Worm (Caenorhabditis elegans) whole organism, L4 larva: ENCODE measurements around the gene cpsf-1.
A peak's percentile ranks its signal among the peaks of the same experiment; 100 is the strongest.
"Not testable (repeated sequence)": the region's sequence is repeated elsewhere in the genome, so short reads cannot be mapped to it uniquely, and the experiment has no call there.

Experiments used
- F10B5.3 ChIP-seq: sonication (generic microtip); optimal IDR thresholded peaks from 2 replicates; lab custom pipeline; 2016; ENCODE audit warnings: mild to moderate bottlenecking, missing genetic modification characterization, missing compliant biosample characterization
- F37D6.2 ChIP-seq: sonication (generic microtip); optimal IDR thresholded peaks from 2 replicates; lab custom pipeline; 2016; ENCODE audit warnings: mild to moderate bottlenecking, missing genetic modification characterization, missing compliant biosample characterization
- F49E8.2 ChIP-seq: sonication (generic microtip); optimal IDR thresholded peaks from 2 replicates; lab custom pipeline; 2016; ENCODE audit warnings: missing compliant biosample characterization, mild to moderate bottlenecking, missing genetic modification characterization, borderline replicate concordance
- aha-1 ChIP-seq: fragments of 150-350 bp; peaks from one replicate; lab custom pipeline; 2014; ENCODE audit warnings: missing biosample characterization, missing genetic modification characterization
- ama-1 ChIP-seq: fragments of 150-350 bp; optimal IDR thresholded peaks from 2 replicates; lab custom pipeline; 2014; ENCODE audit warnings: inconsistent platforms, mixed read lengths
- arid-1 ChIP-seq: fragments of 200-800 bp; sonication (Bioruptor generic); conservative IDR thresholded peaks from 2 replicates; pipeline ENCODE4 v1.3.6; 2022; ENCODE audit warnings: missing genetic modification reagents, missing genetic modification characterization, missing compliant biosample characterization
- attf-4 ChIP-seq: sonication (generic microtip); optimal IDR thresholded peaks from 3 replicates; lab custom pipeline; 2017; ENCODE audit warnings: missing biosample characterization, missing genetic modification characterization
- ceh-20 ChIP-seq: fragments of 200-800 bp; sonication (Bioruptor generic); IDR thresholded peaks from 2 replicates; pipeline ENCODE4 v1.3.6; 2022; ENCODE audit warnings: missing genetic modification reagents, missing genetic modification characterization, missing compliant biosample characterization
- ceh-28 ChIP-seq: fragments of 150-350 bp; optimal IDR thresholded peaks from 2 replicates; lab custom pipeline; 2014; ENCODE audit warnings: missing biosample characterization, missing genetic modification reagents, missing genetic modification characterization
- ceh-32 ChIP-seq: sonication (generic microtip); optimal IDR thresholded peaks from 2 replicates; lab custom pipeline; 2016; ENCODE audit warnings: mild to moderate bottlenecking, missing genetic modification characterization, missing compliant biosample characterization; ENCODE audit not compliant: poor library complexity
- ceh-62 ChIP-seq: sonication (generic microtip); optimal IDR thresholded peaks from 2 replicates; lab custom pipeline; 2017; ENCODE audit warnings: missing biosample characterization, missing genetic modification characterization
- ceh-82 ChIP-seq: sonication (generic microtip); optimal IDR thresholded peaks from 2 replicates; lab custom pipeline; 2017; ENCODE audit warnings: missing biosample characterization, missing genetic modification characterization
- ces-1 ChIP-seq: fragments of 150-350 bp; sonication (generic microtip); optimal IDR thresholded peaks from 4 replicates; lab custom pipeline; 2014; ENCODE audit warnings: missing biosample characterization, missing genetic modification reagents, missing genetic modification characterization
- cey-2 ChIP-seq: sonication (generic microtip); optimal IDR thresholded peaks from 3 replicates; lab custom pipeline; 2017; ENCODE audit warnings: missing genetic modification characterization, mild to moderate bottlenecking, missing compliant biosample characterization, antibody characterized with exemption, borderline replicate concordance; ENCODE audit not compliant: insufficient read depth
- ctbp-1 ChIP-seq: fragments of 200-800 bp; sonication (Bioruptor generic); IDR thresholded peaks from 2 replicates; pipeline ENCODE4 v1.3.6; 2022; ENCODE audit warnings: missing genetic modification reagents, missing genetic modification characterization, missing compliant biosample characterization
- daf-12 ChIP-seq: fragments of 150-350 bp; optimal IDR thresholded peaks from 2 replicates; lab custom pipeline; 2014; ENCODE audit warnings: missing biosample characterization, missing genetic modification reagents, missing genetic modification characterization
- daf-8 ChIP-seq: fragments of 200-800 bp; sonication (Bioruptor generic); IDR thresholded peaks from 2 replicates; pipeline ENCODE4 v1.3.6; 2022; ENCODE audit warnings: missing genetic modification characterization, missing compliant biosample characterization
- dmd-6 ChIP-seq: fragments of 200-800 bp; sonication (Bioruptor generic); IDR thresholded peaks from 2 replicates; pipeline ENCODE4 v1.3.6; 2022; ENCODE audit warnings: missing genetic modification reagents, missing genetic modification characterization, missing compliant biosample characterization
- dve-1 ChIP-seq: sonication (generic microtip); optimal IDR thresholded peaks from 2 replicates; lab custom pipeline; 2017; ENCODE audit warnings: antibody characterized with exemption, mild to moderate bottlenecking, missing genetic modification characterization, missing compliant biosample characterization; ENCODE audit not compliant: insufficient read depth
- fkh-10 ChIP-seq: fragments of 150-350 bp; optimal IDR thresholded peaks from 2 replicates; lab custom pipeline; 2014; ENCODE audit warnings: missing biosample characterization, missing genetic modification reagents, missing genetic modification characterization
- fos-1 ChIP-seq: fragments of 150-350 bp; optimal IDR thresholded peaks from 2 replicates; lab custom pipeline; 2014; ENCODE audit warnings: missing biosample characterization, missing genetic modification characterization
- hlh-11 ChIP-seq: fragments of 200-800 bp; sonication (Bioruptor generic); optimal IDR thresholded peaks from 2 replicates; lab custom pipeline; 2018; ENCODE audit warnings: mild to moderate bottlenecking, missing genetic modification characterization, missing compliant biosample characterization
- hlh-30 ChIP-seq: sonication (generic microtip); optimal IDR thresholded peaks from 2 replicates; lab custom pipeline; 2017; ENCODE audit warnings: antibody characterized with exemption, mild to moderate bottlenecking, missing genetic modification characterization, missing compliant biosample characterization; ENCODE audit not compliant: insufficient read depth
- hmg-1.1 ChIP-seq: fragments of 200-800 bp; sonication (Bioruptor generic); IDR thresholded peaks from 2 replicates; pipeline ENCODE4 v1.3.6; 2022; ENCODE audit warnings: missing genetic modification reagents, missing genetic modification characterization, missing compliant biosample characterization
- lsy-2 ChIP-seq, 2 experiments: fragments of 150-350 bp in 1 of 2; sonication (generic microtip) in 1 of 2; optimal IDR thresholded peaks; 2 replicates each; lab custom pipeline; 2014 to 2017; ENCODE audit warnings: missing biosample characterization in 2 of 2, missing genetic modification characterization in 2 of 2
- mdl-1 ChIP-seq, 2 experiments: fragments of 150-350 bp in 1 of 2; sonication (generic microtip) in 1 of 2; optimal IDR thresholded peaks; 2 replicates each; lab custom pipeline; 2014 to 2017; ENCODE audit warnings: missing biosample characterization in 2 of 2, missing genetic modification characterization in 2 of 2
- mdt-29 ChIP-seq: fragments of 200-800 bp; sonication (Bioruptor generic); IDR thresholded peaks from 2 replicates; pipeline ENCODE4 v1.3.6; 2022; ENCODE audit warnings: missing genetic modification reagents, missing genetic modification characterization, missing compliant biosample characterization
- mep-1 ChIP-seq: fragments of 150-350 bp; sonication (generic microtip); optimal IDR thresholded peaks from 3 replicates; lab custom pipeline; 2014; ENCODE audit warnings: missing biosample characterization, missing genetic modification characterization
- mes-2 ChIP-seq: sonication (generic microtip); optimal IDR thresholded peaks from 2 replicates; lab custom pipeline; 2016; ENCODE audit warnings: missing genotype, mild to moderate bottlenecking, missing genetic modification characterization, missing compliant biosample characterization; ENCODE audit not compliant: poor library complexity, severe bottlenecking
- mxl-3 ChIP-seq: fragments of 200-800 bp; sonication (Bioruptor generic); optimal IDR thresholded peaks from 2 replicates; lab custom pipeline; 2018; ENCODE audit warnings: mild to moderate bottlenecking, missing genetic modification characterization, missing compliant biosample characterization
- nhr-10 ChIP-seq: fragments of 150-350 bp; optimal IDR thresholded peaks from 2 replicates; lab custom pipeline; 2014; ENCODE audit warnings: missing biosample characterization, missing genetic modification characterization
- nhr-11 ChIP-seq: fragments of 150-350 bp; optimal IDR thresholded peaks from 2 replicates; lab custom pipeline; 2014; ENCODE audit warnings: missing biosample characterization, missing genetic modification characterization
- nhr-48 ChIP-seq: sonication (generic microtip); optimal IDR thresholded peaks from 2 replicates; lab custom pipeline; 2016; ENCODE audit warnings: mild to moderate bottlenecking, missing genetic modification characterization, missing compliant biosample characterization
- nhr-77 ChIP-seq: fragments of 150-350 bp; optimal IDR thresholded peaks from 2 replicates; lab custom pipeline; 2014; ENCODE audit warnings: missing biosample characterization, missing genetic modification characterization
- pha-4 ChIP-seq, 2 experiments: fragments of 150-350 bp in 1 of 2; fragments of 200-800 bp in 1 of 2; sonication (Bioruptor generic) in 1 of 2; IDR thresholded peaks in 1 of 2; optimal IDR thresholded peaks in 1 of 2; 2 replicates each; pipeline versions ENCODE4 v1.3.6 to Lab custom; 2014 to 2022; ENCODE audit warnings: missing genetic modification characterization in 2 of 2, missing genetic modification reagents in 2 of 2, missing biosample characterization in 1 of 2, missing compliant biosample characterization in 1 of 2
- rbr-2 ChIP-seq: sonication (generic microtip); optimal IDR thresholded peaks from 2 replicates; lab custom pipeline; 2016; ENCODE audit warnings: missing genotype, missing genetic modification characterization, missing compliant biosample characterization
- set-16 ChIP-seq: fragments of 200-800 bp; sonication (Bioruptor generic); IDR thresholded peaks from 2 replicates; pipeline ENCODE4 v1.3.6; 2022; ENCODE audit warnings: missing genetic modification reagents, missing genetic modification characterization, missing compliant biosample characterization
- unc-130 ChIP-seq: sonication (generic microtip); optimal IDR thresholded peaks from 2 replicates; lab custom pipeline; 2016; ENCODE audit warnings: missing genetic modification reagents, missing genetic modification characterization, missing compliant biosample characterization
- vab-7 ChIP-seq: fragments of 200-800 bp; sonication (Bioruptor generic); IDR thresholded peaks from 2 replicates; pipeline ENCODE4 v1.3.6; 2022; ENCODE audit warnings: missing genetic modification reagents, missing genetic modification characterization, missing compliant biosample characterization
- zfp-2 ChIP-seq: sonication (generic microtip); optimal IDR thresholded peaks from 2 replicates; lab custom pipeline; 2016; ENCODE audit warnings: mild to moderate bottlenecking, missing genetic modification characterization, missing compliant biosample characterization
- zip-11 ChIP-seq: fragments of 200-800 bp; sonication (Bioruptor generic); IDR thresholded peaks from 2 replicates; pipeline ENCODE4 v1.3.6; 2022; ENCODE audit warnings: missing genetic modification characterization, missing compliant biosample characterization

Gene cpsf-1

DNA sequence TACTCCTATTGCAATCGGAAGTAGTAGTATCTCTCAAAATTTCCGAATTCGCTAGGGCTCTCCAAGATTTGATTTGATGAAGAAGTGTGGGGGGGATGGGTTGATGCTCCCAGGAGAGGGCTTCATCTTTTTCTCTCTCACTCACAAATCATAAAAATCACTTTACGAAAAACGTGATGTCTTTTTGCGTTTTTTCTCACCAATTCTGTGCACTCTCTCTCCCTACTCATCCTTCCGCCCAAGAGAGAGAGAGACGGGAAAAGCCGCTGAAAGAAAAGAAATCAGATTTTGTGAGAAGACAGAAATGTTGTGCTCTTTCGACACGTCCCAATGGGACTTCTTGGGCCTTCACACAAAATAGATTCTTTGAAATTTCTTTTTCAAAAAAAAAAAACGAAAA, 20.8 kb upstream of the cpsf-1 start:
- TF ChIP-seq ceh-20 (GFP tag; lab: Robert Waterston, UW), result peak; percentile 44; the same call in 1 of the 2 replicates
- TF ChIP-seq hmg-1.1 (GFP tag; lab: Robert Waterston, UW), result 0 out of 2 replicates have a peak, but pooled peaks have one; percentile 39
- peak; percentile 14 for TF ChIP-seq hlh-11
- TF ChIP-seq aha-1 (tag; lab: Kevin White, UChicago), result peak; percentile 21
- peak; percentile 23 for TF ChIP-seq mep-1 (tag; lab: Kevin White, UChicago)
- TF ChIP-seq lsy-2 (tag; optimal IDR thresholded peaks at IDR 0.05; lab: Kevin White, UChicago), result peak in 1 of 2 experiments; percentile 41
- no peak for TF ChIP-seq ama-1 (lab: Kevin White, UChicago)
- TF ChIP-seq ces-1, result peak; percentile 65
- TF ChIP-seq fkh-10, result peak; percentile 55
- peak; percentile 72 for TF ChIP-seq ctbp-1 (GFP tag; lab: Robert Waterston, UW)
- TF ChIP-seq hlh-30, result peak; percentile 8
- TF ChIP-seq nhr-11 (tag; lab: Kevin White, UChicago), result peak; percentile 1
- TF ChIP-seq pha-4 (GFP tag; IDR thresholded peaks at IDR 0.05; lab: Robert Waterston, UW), result no peak
- no peak for TF ChIP-seq pha-4 (tag; optimal IDR thresholded peaks at IDR 0.05; lab: Kevin White, UChicago)
- no peak for TF ChIP-seq ceh-32 (tag; lab: Kevin White, UChicago)
- peak in 1 of 2 experiments; percentile 11 for TF ChIP-seq mdl-1 (tag; optimal IDR thresholded peaks at IDR 0.05; lab: Kevin White, UChicago)
- TF ChIP-seq dmd-6 (GFP tag; lab: Robert Waterston, UW), result peak; percentile 26; the same call in 1 of the 2 replicates

DNA sequence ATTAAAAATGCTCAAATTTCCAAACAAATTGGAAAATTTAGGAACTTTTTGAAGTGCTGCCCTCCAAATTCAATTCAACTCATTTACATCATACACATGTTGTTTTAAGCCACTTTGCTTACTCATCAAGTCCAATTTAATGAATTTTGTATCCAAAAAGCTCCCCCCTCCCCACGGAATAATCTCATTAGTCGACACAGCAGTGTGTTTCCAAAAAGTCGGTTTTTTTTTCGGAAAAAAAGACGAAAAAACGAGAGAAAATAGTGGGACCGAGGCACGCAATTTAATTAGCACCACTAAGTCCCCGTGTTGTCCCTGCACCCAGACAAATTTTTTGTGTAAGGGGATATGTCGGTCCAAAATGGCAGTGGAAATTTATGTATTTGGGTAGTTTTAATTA, 19.5 kb upstream of the cpsf-1 start:
- TF ChIP-seq set-16, result no peak
- 0 out of 2 replicates have a peak, but pooled peaks have one; percentile 30 for TF ChIP-seq ctbp-1 (GFP tag; lab: Robert Waterston, UW)
- peak; percentile 1 for TF ChIP-seq aha-1 (tag; lab: Kevin White, UChicago)
- TF ChIP-seq dve-1 (tag; lab: Kevin White, UChicago), result no peak
- no peak for TF ChIP-seq F37D6.2 (tag; lab: Kevin White, UChicago)
- TF ChIP-seq zip-11, result no peak
- no peak for TF ChIP-seq unc-130 (GFP tag; lab: Kevin White, UChicago)
- 0 out of 2 replicates have a peak, but pooled peaks have one; percentile 9 for TF ChIP-seq hmg-1.1 (GFP tag; lab: Robert Waterston, UW)
- TF ChIP-seq ceh-62 (tag; lab: Kevin White, UChicago), result no peak
- TF ChIP-seq ces-1, result peak; percentile 86
- peak in 1 of 2 experiments; percentile 12 for TF ChIP-seq lsy-2 (tag; optimal IDR thresholded peaks at IDR 0.05; lab: Kevin White, UChicago)
- TF ChIP-seq rbr-2, result peak; percentile 20
- TF ChIP-seq cey-2 (tag; lab: Kevin White, UChicago), result no peak

DNA sequence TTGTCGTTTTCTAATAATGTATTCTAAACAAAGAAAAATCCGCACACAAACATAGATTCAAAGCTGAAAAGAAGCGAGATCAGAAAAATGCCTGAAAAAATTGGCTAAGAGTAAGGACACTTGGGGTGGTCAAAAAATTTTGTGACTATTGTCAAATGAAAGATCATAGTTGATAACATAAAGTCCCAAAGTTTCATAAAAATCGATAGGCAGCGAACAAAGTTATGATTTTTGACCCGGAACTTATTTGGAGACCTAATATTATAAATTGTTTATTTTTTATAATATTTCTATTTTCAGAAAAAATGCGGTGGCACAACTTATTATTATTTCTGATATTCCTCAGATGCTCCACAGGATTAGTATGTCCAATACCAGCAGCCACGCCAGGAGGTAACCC, 18.4 kb upstream of the cpsf-1 start, which contains the start of gene R05C11.4:
Gene R05C11.4 (plus strand): TSS at position 301 of the 400 bp plus-strand sequence.
- TF ChIP-seq ceh-28; zfp-2 (tag; lab: Kevin White, UChicago); ceh-82: not testable (repeated sequence)

DNA sequence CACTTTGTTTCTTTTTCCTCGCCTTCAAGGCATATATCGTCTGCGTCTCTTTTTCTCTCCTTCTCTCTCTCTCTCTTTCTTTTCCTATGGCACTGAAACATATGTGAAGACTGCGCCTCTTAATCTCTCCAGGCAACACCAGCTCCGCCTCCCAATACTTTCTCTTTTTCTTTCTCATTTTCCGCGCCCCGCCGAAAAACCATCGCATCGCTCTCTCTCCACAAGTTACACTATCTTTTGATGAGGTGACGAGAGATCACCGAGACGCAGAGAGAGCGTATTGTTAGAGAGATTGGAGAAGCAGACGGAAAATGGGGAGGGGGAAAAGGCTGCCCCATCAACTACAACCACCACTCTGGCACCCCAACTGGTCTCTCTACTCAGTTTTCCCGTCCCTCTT, 16.0 kb upstream of the cpsf-1 start:
- no peak for TF ChIP-seq nhr-10 (tag; lab: Kevin White, UChicago)
- 0 out of 2 replicates have a peak, but pooled peaks have one; percentile 41 for TF ChIP-seq arid-1 (GFP tag; lab: Robert Waterston, UW)
- peak; percentile 38 for TF ChIP-seq ceh-32 (tag; lab: Kevin White, UChicago)
- TF ChIP-seq mxl-3, result peak; percentile 69
- TF ChIP-seq mep-1 (tag; lab: Kevin White, UChicago), result peak; percentile 93
- no peak for TF ChIP-seq daf-12 (tag; lab: Kevin White, UChicago)
- peak; percentile 89 for TF ChIP-seq ctbp-1 (GFP tag; lab: Robert Waterston, UW)
- TF ChIP-seq fos-1 (tag; lab: Kevin White, UChicago), result no peak
- no peak for TF ChIP-seq daf-8 (GFP tag; lab: Robert Waterston, UW)
- TF ChIP-seq mdt-29 (GFP tag; lab: Robert Waterston, UW), result no peak
- peak; percentile 40 for TF ChIP-seq vab-7 (GFP tag; lab: Robert Waterston, UW)
- peak; percentile 82 for TF ChIP-seq fkh-10
- peak; percentile 63 for TF ChIP-seq aha-1 (tag; lab: Kevin White, UChicago)
- TF ChIP-seq nhr-77, result no peak
- peak; percentile 20 for TF ChIP-seq ceh-28
- TF ChIP-seq rbr-2, result peak; percentile 82
- TF ChIP-seq attf-4 (tag; lab: Kevin White, UChicago), result no peak
- TF ChIP-seq mes-2, result peak; percentile 62
- peak; percentile 6 for TF ChIP-seq nhr-48 (tag; lab: Kevin White, UChicago)
- TF ChIP-seq pha-4 (GFP tag; IDR thresholded peaks at IDR 0.05; lab: Robert Waterston, UW), result peak; percentile 48
- no peak for TF ChIP-seq pha-4 (tag; optimal IDR thresholded peaks at IDR 0.05; lab: Kevin White, UChicago)
- no peak for TF ChIP-seq F10B5.3 (tag; lab: Kevin White, UChicago)
- peak; percentile 67 for TF ChIP-seq set-16
- no peak for TF ChIP-seq F49E8.2 (tag; lab: Kevin White, UChicago)
- peak; percentile 65 for TF ChIP-seq hlh-30
- TF ChIP-seq dmd-6 (GFP tag; lab: Robert Waterston, UW), result peak; percentile 25; the same call in 1 of the 2 replicates
- peak; percentile 72 for TF ChIP-seq nhr-11 (tag; lab: Kevin White, UChicago)
